Fruit fly (Drosophila melanogaster) whole organism, embryonic: ENCODE results near the gene Kdm2.

ENCODE experiments used
- Atf-2 ChIP-seq: fragments of 200-800 bp; sonication (Bioruptor generic); optimal IDR thresholded peaks from 2 replicates; lab custom pipeline; 2016; ENCODE audit warnings: missing biosample characterization, missing genetic modification characterization
- CG10979 ChIP-seq: fragments of 200-800 bp; sonication (Bioruptor generic); optimal IDR thresholded peaks from 2 replicates; lab custom pipeline; 2018; ENCODE audit warnings: missing biosample characterization, mild to moderate bottlenecking, missing genetic modification characterization, moderate library complexity
- CG12299 ChIP-seq: fragments of 200-800 bp; sonication (Bioruptor generic); optimal IDR thresholded peaks from 2 replicates; lab custom pipeline; 2018; ENCODE audit warnings: missing biosample characterization, mild to moderate bottlenecking, missing genetic modification characterization
- CG12659 ChIP-seq: fragments of 200-800 bp; sonication (Bioruptor generic); optimal IDR thresholded peaks from 3 replicates; lab custom pipeline; 2017; ENCODE audit warnings: mild to moderate bottlenecking, missing biosample characterization, missing genetic modification reagents, missing genetic modification characterization
- CG13775 ChIP-seq: fragments of 200-800 bp; sonication (Bioruptor generic); optimal IDR thresholded peaks from 3 replicates; lab custom pipeline; 2017; ENCODE audit warnings: missing biosample characterization, mild to moderate bottlenecking, missing genetic modification characterization
- CG15073 ChIP-seq: fragments of 200-800 bp; sonication (Bioruptor generic); optimal IDR thresholded peaks from 2 replicates; lab custom pipeline; 2016; ENCODE audit warnings: missing biosample characterization, missing genetic modification characterization
- CG16779 ChIP-seq: fragments of 200-800 bp; sonication (Bioruptor generic); IDR thresholded peaks from 2 replicates; pipeline ENCODE4 v1.3.6; 2022; ENCODE audit warnings: missing biosample characterization, missing genetic modification characterization
- CG17359 ChIP-seq: fragments of 200-800 bp; sonication (Bioruptor generic); optimal IDR thresholded peaks from 3 replicates; lab custom pipeline; 2018; ENCODE audit warnings: missing biosample characterization, mild to moderate bottlenecking, missing genetic modification characterization, moderate library complexity
- CG1792 ChIP-seq: fragments of 200-800 bp; sonication (Bioruptor generic); optimal IDR thresholded peaks from 2 replicates; lab custom pipeline; 2016; ENCODE audit warnings: missing biosample characterization, missing genetic modification characterization
- CG18619 ChIP-seq: fragments of 200-800 bp; sonication (Bioruptor generic); optimal IDR thresholded peaks from 3 replicates; lab custom pipeline; 2017; ENCODE audit warnings: missing biosample characterization, mild to moderate bottlenecking, missing genetic modification characterization
- CG31365 ChIP-seq: fragments of 200-800 bp; sonication (Bioruptor generic); optimal IDR thresholded peaks from 2 replicates; lab custom pipeline; 2018; ENCODE audit warnings: missing biosample characterization, mild to moderate bottlenecking, missing genetic modification characterization
- CG3838 ChIP-seq: fragments of 200-800 bp; sonication (Bioruptor generic); optimal IDR thresholded peaks from 3 replicates; lab custom pipeline; 2016; ENCODE audit warnings: missing biosample characterization, missing genetic modification characterization
- CG4707 ChIP-seq: fragments of 200-800 bp; sonication (Bioruptor generic); optimal IDR thresholded peaks from 2 replicates; lab custom pipeline; 2018; ENCODE audit warnings: missing biosample characterization, mild to moderate bottlenecking, missing genetic modification characterization, moderate library complexity
- CG4820 ChIP-seq: fragments of 200-800 bp; sonication (Bioruptor generic); optimal IDR thresholded peaks from 3 replicates; lab custom pipeline; 2016; ENCODE audit warnings: missing biosample characterization, missing genetic modification characterization
- CG5180 ChIP-seq: fragments of 200-800 bp; sonication (Bioruptor generic); optimal IDR thresholded peaks from 3 replicates; lab custom pipeline; 2017; ENCODE audit warnings: missing biosample characterization, missing genetic modification characterization, mild to moderate bottlenecking, moderate library complexity, missing genetic modification reagents
- CG6683 ChIP-seq: fragments of 200-800 bp; sonication (Bioruptor generic); optimal IDR thresholded peaks from 2 replicates; lab custom pipeline; 2017; ENCODE audit warnings: missing biosample characterization, mild to moderate bottlenecking, missing genetic modification characterization, missing genetic modification reagents
- CG6813 ChIP-seq: fragments of 200-800 bp; sonication (Bioruptor generic); optimal IDR thresholded peaks from 2 replicates; lab custom pipeline; 2017; ENCODE audit warnings: missing biosample characterization, missing genetic modification characterization, mild to moderate bottlenecking, moderate library complexity, missing genetic modification reagents
- CG7271 ChIP-seq: fragments of 200-800 bp; sonication (Bioruptor generic); optimal IDR thresholded peaks from 2 replicates; lab custom pipeline; 2018; ENCODE audit warnings: missing biosample characterization, mild to moderate bottlenecking, missing genetic modification characterization, moderate library complexity
- CG8478 ChIP-seq: fragments of >200 bp; optimal IDR thresholded peaks from 2 replicates; lab custom pipeline; 2018
- CG9215 ChIP-seq: fragments of 200-800 bp; sonication (Bioruptor generic); IDR thresholded peaks from 2 replicates; pipeline ENCODE4 v1.3.6; 2022; ENCODE audit warnings: missing biosample characterization, missing genetic modification characterization
- CG9932 ChIP-seq: fragments of 200-800 bp; sonication (Bioruptor generic); IDR thresholded peaks from 2 replicates; pipeline ENCODE4 v1.3.6; 2022; ENCODE audit warnings: missing biosample characterization, missing genetic modification characterization
- Doc3 ChIP-seq: fragments of 200-800 bp; sonication (Bioruptor generic); IDR thresholded peaks from 3 replicates; pipeline ENCODE4 v1.3.6; 2022; ENCODE audit warnings: missing biosample characterization, missing genetic modification characterization; ENCODE audit not compliant: partially characterized antibody
- E2f2 ChIP-seq: fragments of 200-800 bp; sonication (Bioruptor generic); IDR thresholded peaks from 2 replicates; pipeline ENCODE4 v1.3.6; 2022; ENCODE audit warnings: missing biosample characterization, missing genetic modification characterization
- Elba2 ChIP-seq: fragments of 200-800 bp; sonication (Bioruptor generic); optimal IDR thresholded peaks from 3 replicates; lab custom pipeline; 2016; ENCODE audit warnings: missing biosample characterization, missing genetic modification characterization
- Hr39 ChIP-seq: fragments of >200 bp; optimal IDR thresholded peaks from 2 replicates; lab custom pipeline; 2017
- Opbp ChIP-seq: fragments of 200-800 bp; sonication (Bioruptor generic); IDR thresholded peaks from 3 replicates; pipeline ENCODE4 v1.3.6; 2022; ENCODE audit warnings: missing biosample characterization, missing genetic modification characterization; ENCODE audit not compliant: partially characterized antibody
- PHDP ChIP-seq: fragments of 200-800 bp; sonication (Bioruptor generic); optimal IDR thresholded peaks from 3 replicates; lab custom pipeline; 2018; ENCODE audit warnings: missing biosample characterization, mild to moderate bottlenecking, missing genetic modification characterization, moderate library complexity
- Six4 ChIP-seq: fragments of 200-800 bp; sonication (Bioruptor generic); optimal IDR thresholded peaks from 2 replicates; lab custom pipeline; 2016; ENCODE audit warnings: missing biosample characterization, missing genetic modification characterization
- Spps ChIP-seq: fragments of 200-800 bp; sonication (Bioruptor generic); optimal IDR thresholded peaks from 2 replicates; lab custom pipeline; 2018; ENCODE audit warnings: missing biosample characterization, mild to moderate bottlenecking, missing genetic modification characterization
- Ssrp ChIP-seq: fragments of 200-800 bp; sonication (Bioruptor generic); optimal IDR thresholded peaks from 2 replicates; lab custom pipeline; 2018; ENCODE audit warnings: missing biosample characterization, mild to moderate bottlenecking, missing genetic modification characterization, moderate library complexity
- abd-A ChIP-seq: fragments of 200-800 bp; sonication (Bioruptor generic); optimal IDR thresholded peaks from 3 replicates; lab custom pipeline; 2019; ENCODE audit warnings: missing biosample characterization, mild to moderate bottlenecking, missing genetic modification characterization, moderate library complexity
- ara ChIP-seq: fragments of 200-800 bp; sonication (Bioruptor generic); IDR thresholded peaks from 2 replicates; pipeline ENCODE4 v1.3.6; 2022; ENCODE audit warnings: missing biosample characterization, missing genetic modification characterization
- br ChIP-seq: fragments of >200 bp; optimal IDR thresholded peaks from 2 replicates; lab custom pipeline; 2017
- bsh ChIP-seq, 2 experiments: fragments of 200-800 bp; sonication (Bioruptor generic); optimal IDR thresholded peaks; 2 replicates each; lab custom pipeline; 2017 to 2018; ENCODE audit warnings: mild to moderate bottlenecking in 2 of 2, missing biosample characterization in 2 of 2, missing genetic modification characterization in 2 of 2, moderate library complexity in 1 of 2
- crol ChIP-seq: fragments of 200-800 bp; sonication (Bioruptor generic); IDR thresholded peaks from 2 replicates; pipeline ENCODE4 v1.3.6; 2022; ENCODE audit warnings: missing biosample characterization, missing genetic modification characterization
- emc ChIP-seq: fragments of 200-800 bp; sonication (Bioruptor generic); optimal IDR thresholded peaks from 2 replicates; lab custom pipeline; 2016; ENCODE audit warnings: missing biosample characterization, missing genetic modification characterization
- fu2 ChIP-seq: fragments of 200-800 bp; sonication (Bioruptor generic); optimal IDR thresholded peaks from 2 replicates; lab custom pipeline; 2016; ENCODE audit warnings: missing biosample characterization, missing genetic modification characterization
- gcm2 ChIP-seq: fragments of 200-800 bp; sonication (Bioruptor generic); optimal IDR thresholded peaks from 2 replicates; lab custom pipeline; 2016; ENCODE audit warnings: missing biosample characterization, missing genetic modification characterization
- gfzf ChIP-seq: fragments of 200-800 bp; sonication (Bioruptor generic); optimal IDR thresholded peaks from 2 replicates; lab custom pipeline; 2016; ENCODE audit warnings: missing biosample characterization, mild to moderate bottlenecking, missing genetic modification characterization, moderate library complexity
- klu ChIP-seq: fragments of 200-800 bp; sonication (Bioruptor generic); IDR thresholded peaks from 2 replicates; pipeline ENCODE4 v1.3.6; 2022; ENCODE audit warnings: missing biosample characterization, missing genetic modification characterization
- nau ChIP-seq: fragments of 200-800 bp; sonication (Bioruptor generic); optimal IDR thresholded peaks from 3 replicates; lab custom pipeline; 2017; ENCODE audit warnings: missing biosample characterization, mild to moderate bottlenecking, missing genetic modification characterization, missing genetic modification reagents
- pb ChIP-seq: fragments of 200-800 bp; sonication (Bioruptor generic); optimal IDR thresholded peaks from 3 replicates; lab custom pipeline; 2016; ENCODE audit warnings: missing biosample characterization, missing genetic modification characterization
- run ChIP-seq: fragments of 200-800 bp; sonication (Bioruptor generic); optimal IDR thresholded peaks from 3 replicates; lab custom pipeline; 2018; ENCODE audit warnings: missing biosample characterization, mild to moderate bottlenecking, missing genetic modification characterization
- sqz ChIP-seq: fragments of 200-800 bp; sonication (Bioruptor generic); optimal IDR thresholded peaks from 3 replicates; lab custom pipeline; 2018; ENCODE audit warnings: missing biosample characterization, mild to moderate bottlenecking, missing genetic modification characterization
- ssp ChIP-seq: fragments of 200-800 bp; sonication (Bioruptor generic); IDR thresholded peaks from 2 replicates; pipeline ENCODE4 v1.3.6; 2022; ENCODE audit warnings: missing biosample characterization, missing genetic modification characterization
- stwl ChIP-seq: fragments of 200-800 bp; sonication (Bioruptor generic); optimal IDR thresholded peaks from 3 replicates; lab custom pipeline; 2018; ENCODE audit warnings: missing biosample characterization, mild to moderate bottlenecking, missing genetic modification characterization, moderate library complexity
- tin ChIP-seq: fragments of 200-800 bp; sonication (Bioruptor generic); optimal IDR thresholded peaks from 3 replicates; lab custom pipeline; 2016; ENCODE audit warnings: missing biosample characterization, missing genetic modification characterization
- wdn ChIP-seq: fragments of 200-800 bp; sonication (Bioruptor generic); IDR thresholded peaks from 2 replicates; pipeline ENCODE4 v1.3.6; 2022; ENCODE audit warnings: missing biosample characterization, missing genetic modification characterization
- zen2 ChIP-seq: fragments of 200-800 bp; sonication (Bioruptor generic); IDR thresholded peaks from 3 replicates; pipeline ENCODE4 v1.3.6; 2022; ENCODE audit warnings: missing biosample characterization, missing genetic modification characterization; ENCODE audit not compliant: partially characterized antibody
- zfh2 ChIP-seq: fragments of 200-800 bp; sonication (Bioruptor generic); optimal IDR thresholded peaks from 2 replicates; lab custom pipeline; 2016; ENCODE audit warnings: missing biosample characterization, missing genetic modification characterization

The Kdm2 gene

dm6 chr3R:9031797-9032418, 20.4 kb upstream of the Kdm2 start (continued):
- TF ChIP-seq CG8478 (lab: Kevin White, UChicago), result no peak
- peak; percentile 84; the same call in 1 of the 2 replicates for TF ChIP-seq wdn (GFP tag; lab: Robert Waterston, UW)
- peak; percentile 62 for TF ChIP-seq CG15073 (GFP tag; lab: Kevin White, UChicago)
- peak; percentile 88 for TF ChIP-seq ara
- TF ChIP-seq Six4 (GFP tag; lab: Kevin White, UChicago), result peak; percentile 68
- peak; percentile 88 for TF ChIP-seq PHDP (tag; lab: Kevin White, UChicago)
- TF ChIP-seq zfh2 (GFP tag; lab: Kevin White, UChicago), result peak; percentile 83
- TF ChIP-seq stwl (tag; lab: Kevin White, UChicago), result no peak
- peak; percentile 70 for TF ChIP-seq fu2 (GFP tag; lab: Kevin White, UChicago)
- TF ChIP-seq CG6813 (GFP tag; lab: Kevin White, UChicago), result peak; percentile 83
- no peak for TF ChIP-seq Elba2
- peak; percentile 95 for TF ChIP-seq CG17359 (tag; lab: Kevin White, UChicago)
- no peak for TF ChIP-seq br (lab: Kevin White, UChicago)
- TF ChIP-seq sqz, result peak; percentile 95
- TF ChIP-seq crol (GFP tag; lab: Robert Waterston, UW), result 0 out of 2 replicates have a peak, but pooled peaks have one; percentile 45
- TF ChIP-seq CG1792 (GFP tag; lab: Kevin White, UChicago), result peak; percentile 49
- TF ChIP-seq abd-A (tag; lab: Kevin White, UChicago), result no peak
- TF ChIP-seq CG13775 (GFP tag; lab: Kevin White, UChicago), result peak; percentile 78
- no peak for TF ChIP-seq zen2
- TF ChIP-seq emc (GFP tag; lab: Kevin White, UChicago), result peak; percentile 67
- peak; percentile 67 for TF ChIP-seq Spps (tag; lab: Kevin White, UChicago)
- peak; percentile 71 for TF ChIP-seq CG3838 (GFP tag; lab: Kevin White, UChicago)
- TF ChIP-seq Ssrp (tag; lab: Kevin White, UChicago), result peak; percentile 82
- peak; percentile 74 for TF ChIP-seq CG16779 (GFP tag; lab: Robert Waterston, UW)
- peak; percentile 29; the same call in 1 of the 2 replicates for TF ChIP-seq klu (GFP tag; lab: Robert Waterston, UW)
- TF ChIP-seq pb (GFP tag; lab: Kevin White, UChicago), result peak; percentile 76
- TF ChIP-seq gcm2 (GFP tag; lab: Kevin White, UChicago), result peak; percentile 85
- peak; percentile 83 for TF ChIP-seq CG4820 (GFP tag; lab: Kevin White, UChicago)
- peak; percentile 55 for TF ChIP-seq Atf-2 (GFP tag; lab: Kevin White, UChicago)
- TF ChIP-seq CG9215 (GFP tag; lab: Robert Waterston, UW), result peak; percentile 79
- TF ChIP-seq nau (GFP tag; lab: Kevin White, UChicago), result peak; percentile 80
- TF ChIP-seq CG12659 (GFP tag; lab: Kevin White, UChicago), result peak; percentile 86
- peak; percentile 33 for TF ChIP-seq CG7271 (tag; lab: Kevin White, UChicago)
- peak; percentile 87 for TF ChIP-seq CG9932
- TF ChIP-seq ssp (GFP tag; lab: Robert Waterston, UW), result peak; percentile 78
- peak; percentile 81 for TF ChIP-seq CG18619 (GFP tag; lab: Kevin White, UChicago)
- TF ChIP-seq CG31365 (tag; lab: Kevin White, UChicago), result peak; percentile 66
- peak; percentile 89 to 99 for TF ChIP-seq bsh (GFP tag; optimal IDR thresholded peaks at IDR 0.05; lab: Kevin White, UChicago)
- no peak for TF ChIP-seq Doc3 (GFP tag; lab: Robert Waterston, UW)
- TF ChIP-seq Opbp, result no peak
- peak; percentile 79 for TF ChIP-seq CG10979 (tag; lab: Kevin White, UChicago)
- TF ChIP-seq CG12299 (tag; lab: Kevin White, UChicago), result peak; percentile 76
- peak; percentile 86 for TF ChIP-seq tin (GFP tag; lab: Kevin White, UChicago)
- no peak for TF ChIP-seq gfzf
- TF ChIP-seq Hr39 (lab: Kevin White, UChicago), result no peak
- TF ChIP-seq CG5180, result peak; percentile 59
- peak; percentile 65 for TF ChIP-seq CG4707 (GFP tag; lab: Kevin White, UChicago)
- TF ChIP-seq run, result peak; percentile 79
- peak; percentile 73 for TF ChIP-seq CG6683
- TF ChIP-seq E2f2 (GFP tag; lab: Robert Waterston, UW), result peak; percentile 71
